Worm (Caenorhabditis elegans) whole organism, dauer: Measurements from ENCODE around the gene abch-1.

Experiments
- unc-62 ChIP-seq: sonication (generic microtip); optimal IDR thresholded peaks from 2 replicates; lab custom pipeline; 2017; ENCODE audit warnings: missing biosample characterization, missing genetic modification reagents, missing genetic modification characterization

abch-1 gene

ce11 chrII:6493709-6494326 lies 37.6 kb downstream of the abch-1 start:
- TF ChIP-seq unc-62 (GFP tag; lab: Kevin White, UChicago) = no peak

- TF ChIP-seq unc-62 (GFP tag; lab: Kevin White, UChicago) = no peak
Measured at ce11 chrII:6493139-6493538, 38.3 kb downstream of the abch-1 start.

ce11 chrII:6491817-6492452 lies 39.5 kb downstream of the abch-1 start, which contains the start of the genes T28D9.11 and T28D9.1:
T28D9.11 (minus strand) TSS chrII:6491993.
T28D9.1 (plus strand) TSS chrII:6492402.
- TF ChIP-seq unc-62 (GFP tag; lab: Kevin White, UChicago) = no peak

DNA sequence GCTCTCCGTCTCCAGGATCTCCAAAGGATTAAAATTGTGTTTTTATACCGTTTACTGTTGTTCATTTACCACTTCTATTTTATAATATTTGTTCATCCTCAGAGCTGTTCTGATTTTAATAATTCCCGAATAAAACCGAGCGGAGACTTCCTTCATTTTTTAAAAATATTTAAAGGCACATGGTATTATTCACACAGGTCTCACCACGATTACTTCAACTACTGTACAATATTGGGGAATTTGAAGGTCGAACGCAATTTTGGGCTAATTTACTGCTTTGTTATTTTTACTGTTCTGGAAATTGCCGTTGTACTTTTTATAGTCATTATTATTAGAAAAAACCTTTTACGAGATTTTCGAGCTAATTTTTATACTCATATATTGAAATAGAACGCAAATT lies 40.2 kb downstream of the abch-1 start:
- no peak for TF ChIP-seq unc-62 (GFP tag; lab: Kevin White, UChicago)

DNA sequence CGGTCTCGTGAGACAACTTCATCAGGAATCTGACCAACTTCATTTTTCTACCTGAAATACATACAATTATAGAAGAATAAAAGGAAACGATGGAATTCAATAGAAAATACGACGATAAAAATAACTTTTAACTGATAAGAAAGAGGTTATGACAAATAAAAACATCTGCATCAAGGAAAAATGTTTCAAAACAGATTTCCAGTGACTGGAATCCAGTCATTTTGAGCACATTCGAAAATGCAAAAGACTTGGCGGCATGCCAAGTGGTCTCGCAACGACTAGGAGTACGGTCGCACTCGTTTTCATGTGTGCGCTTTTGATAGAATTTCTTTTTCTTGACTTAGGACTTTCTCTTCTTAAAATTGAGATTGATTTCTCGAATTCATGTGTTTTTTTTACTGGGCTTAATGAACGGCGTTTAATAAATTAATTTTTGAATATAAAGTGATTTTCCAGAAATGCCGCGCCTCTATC lies 41.7 kb downstream of the abch-1 start, which contains the start of the genes snr-3 and rsp-5:
TSS of gene snr-3 (minus strand) at position 51 of the 474 bp plus-strand sequence.
TSS of gene rsp-5 (plus strand) at position 455 of the 474 bp plus-strand sequence.
- TF ChIP-seq unc-62 (GFP tag; lab: Kevin White, UChicago) = no peak

- no peak for TF ChIP-seq unc-62 (GFP tag; lab: Kevin White, UChicago)
Measured at ce11 chrII:6486344-6486743, 45.1 kb downstream of the abch-1 start.

ce11 chrII:6484876-6485526 lies 46.4 kb downstream of the abch-1 start, which contains the start of the genes lido-16 and plpp-1.2:
lido-16 (minus strand) TSS chrII:6484976.
plpp-1.2 (plus strand) TSS chrII:6485476.
- no peak for TF ChIP-seq unc-62 (GFP tag; lab: Kevin White, UChicago)

DNA sequence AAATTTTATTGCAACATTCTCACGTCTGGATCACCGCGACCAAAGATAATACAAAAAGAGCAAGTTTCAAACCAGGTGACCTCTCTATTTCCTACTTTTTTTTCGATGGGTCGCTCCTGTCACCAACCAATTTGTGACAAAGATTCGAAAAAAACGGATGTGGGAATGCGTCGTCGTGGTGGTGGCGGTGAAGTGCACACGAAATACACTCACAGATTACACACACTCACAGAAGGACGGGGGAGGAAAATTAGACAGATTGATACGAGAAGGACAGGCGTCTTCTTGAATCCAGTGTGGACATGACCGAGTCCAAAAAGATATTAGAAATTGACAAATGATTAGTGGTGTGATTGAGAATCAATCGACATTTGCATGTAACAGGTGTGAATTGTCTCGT lies 48.7 kb downstream of the abch-1 start:
- TF ChIP-seq unc-62 (GFP tag; lab: Kevin White, UChicago) = no peak

DNA sequence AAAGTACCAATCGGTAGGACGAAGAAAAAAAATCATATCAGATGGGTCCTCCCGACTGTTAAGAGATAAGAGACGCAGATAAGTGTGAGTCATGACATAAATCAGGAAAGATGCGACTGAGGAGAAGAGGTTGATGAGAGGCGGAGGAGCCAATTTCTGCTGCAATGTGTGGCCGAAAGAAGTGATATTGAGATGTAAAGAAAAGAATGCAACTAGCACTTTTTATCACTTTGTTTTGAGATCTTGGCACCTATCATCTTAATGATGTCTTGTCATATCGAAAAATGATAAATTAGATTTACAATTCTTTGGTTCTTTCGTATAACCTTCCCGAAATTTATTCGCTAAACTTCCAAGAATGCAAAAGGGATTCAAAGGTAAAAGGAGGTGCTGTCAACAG lies 49.3 kb downstream of the abch-1 start, which contains the start of gene del-10:
TSS of gene del-10 (minus strand) at position 24 of the 400 bp plus-strand sequence.
- TF ChIP-seq unc-62 (GFP tag; lab: Kevin White, UChicago) = no peak
